Fruit fly (Drosophila melanogaster): ENCODE data around the gene Ten-a.

Ten-a gene

dm6 chrX:12248836-12249235 lies 205.3 kb downstream of the Ten-a start (continued):
- TF ChIP-seq CG8359 (GFP tag; optimal IDR thresholded peaks at IDR 0.05; ENCODE audit: borderline replicate concordance): no peak
- no peak for TF ChIP-seq slp2 (GFP tag; optimal IDR thresholded peaks at IDR 0.05)
- TF ChIP-seq CG12391 (tag; optimal IDR thresholded peaks at IDR 0.05): peak; percentile 60
- peak; percentile 39 for TF ChIP-seq CG7839 (tag; optimal IDR thresholded peaks at IDR 0.05)
- no peak for TF ChIP-seq zfh1 (GFP tag; IDR thresholded peaks at IDR 0.05)
- TF ChIP-seq cg (GFP tag; optimal IDR thresholded peaks at IDR 0.05): no peak
- TF ChIP-seq caup (GFP tag; optimal IDR thresholded peaks at IDR 0.05; ENCODE audit: severe bottlenecking): peak; percentile 4
- TF ChIP-seq CG8089 (GFP tag; optimal IDR thresholded peaks at IDR 0.05): no peak
- TF ChIP-seq pros (GFP tag; optimal IDR thresholded peaks at IDR 0.05): no peak
- peak; percentile 36 for TF ChIP-seq CG2120 (GFP tag; optimal IDR thresholded peaks at IDR 0.05)
- TF ChIP-seq CG15011 (GFP tag; optimal IDR thresholded peaks at IDR 0.05): no peak
- TF ChIP-seq CG17612 (GFP tag; IDR thresholded peaks at IDR 0.05): no peak
- 0 out of 3 replicates have a peak, but pooled peaks have one; percentile 29 for TF ChIP-seq CG14860 (GFP tag; IDR thresholded peaks at IDR 0.05; ENCODE audit: partially characterized antibody)
- TF ChIP-seq H15 (GFP tag; IDR thresholded peaks at IDR 0.05): no peak
- peak; percentile 19 for TF ChIP-seq Sox100B (GFP tag; optimal IDR thresholded peaks at IDR 0.05)
- TF ChIP-seq D19B (GFP tag; optimal IDR thresholded peaks at IDR 0.05): peak; percentile 82
- no peak for TF ChIP-seq slou (GFP tag; optimal IDR thresholded peaks at IDR 0.05)
- TF ChIP-seq Scr (GFP tag; IDR thresholded peaks at IDR 0.05; ENCODE audit: partially characterized antibody): peak; percentile 22; the same call in 1 of the 2 replicates
- TF ChIP-seq CG18619 (GFP tag; optimal IDR thresholded peaks at IDR 0.05): no peak
- peak; percentile 34 for TF ChIP-seq CG6813 (GFP tag; optimal IDR thresholded peaks at IDR 0.05)
- no peak for TF ChIP-seq gfzf (GFP tag; optimal IDR thresholded peaks at IDR 0.05)
- no peak for TF ChIP-seq CG2129 (GFP tag; IDR thresholded peaks at IDR 0.05; ENCODE audit: partially characterized antibody)
- TF ChIP-seq CG5953 (GFP tag; IDR thresholded peaks at IDR 0.05): no peak
- TF ChIP-seq rib (GFP tag; IDR thresholded peaks at IDR 0.05): no peak
- 0 out of 3 replicates have a peak, but pooled peaks have one; percentile 27 for TF ChIP-seq ase (GFP tag; IDR thresholded peaks at IDR 0.05)
- no peak for TF ChIP-seq knrl (GFP tag; IDR thresholded peaks at IDR 0.05; ENCODE audit: partially characterized antibody)
- no peak for TF ChIP-seq psq (GFP tag; optimal IDR thresholded peaks at IDR 0.05)
- no peak for TF ChIP-seq CG12104 (GFP tag; optimal IDR thresholded peaks at IDR 0.05)
- TF ChIP-seq fd96Cb (tag; optimal IDR thresholded peaks at IDR 0.05): peak; percentile 52
- no peak for TF ChIP-seq her (GFP tag; optimal IDR thresholded peaks at IDR 0.05)
- TF ChIP-seq nmo (GFP tag; optimal IDR thresholded peaks at IDR 0.05): peak; percentile 44
- no peak; the same call in 1 of the 2 replicates for TF ChIP-seq ranshi (GFP tag; IDR thresholded peaks at IDR 0.05)
- no peak for TF ChIP-seq Dbx (GFP tag; IDR thresholded peaks at IDR 0.05)
- peak; percentile 30 for TF ChIP-seq NC2β (GFP tag; optimal IDR thresholded peaks at IDR 0.05)
- no peak for TF ChIP-seq corto (GFP tag; optimal IDR thresholded peaks at IDR 0.05)
- TF ChIP-seq cas (GFP tag; IDR thresholded peaks at IDR 0.05): no peak
- TF ChIP-seq ken (GFP tag; IDR thresholded peaks at IDR 0.05): no peak
- TF ChIP-seq HmgD (GFP tag; optimal IDR thresholded peaks at IDR 0.05): no peak
- TF ChIP-seq CG1603 (tag; optimal IDR thresholded peaks at IDR 0.05): peak; percentile 71
- peak; percentile 7 for TF ChIP-seq bab2 (GFP tag; optimal IDR thresholded peaks at IDR 0.05)
- no peak for TF ChIP-seq CG1647 (GFP tag; optimal IDR thresholded peaks at IDR 0.05)
- TF ChIP-seq CG9437 (GFP tag; optimal IDR thresholded peaks at IDR 0.05): no peak
- TF ChIP-seq CG11085 (GFP tag; IDR thresholded peaks at IDR 0.05): no peak
- TF ChIP-seq crp (GFP tag; optimal IDR thresholded peaks at IDR 0.05): no peak
- TF ChIP-seq CG9609 (GFP tag; optimal IDR thresholded peaks at IDR 0.05): peak; percentile 11
- TF ChIP-seq CG10147 (GFP tag; optimal IDR thresholded peaks at IDR 0.05): no peak
- TF ChIP-seq Chrac-16 (GFP tag; optimal IDR thresholded peaks at IDR 0.05): peak; percentile 19
- TF ChIP-seq CG32767 (GFP tag; IDR thresholded peaks at IDR 0.05): no peak
- TF ChIP-seq CG8388 (GFP tag; optimal IDR thresholded peaks at IDR 0.05): peak; percentile 29
- peak; percentile 10 for TF ChIP-seq CG15514 (GFP tag; optimal IDR thresholded peaks at IDR 0.05)
